Fruit fly (Drosophila melanogaster): ENCODE measurements around the gene Cpr64Ac.
A peak's percentile ranks its signal among the peaks of the same experiment; 100 is the strongest.

The Cpr64Ac gene

dm6 chr3L:4232724-4233367, 20.1 kb upstream of the Cpr64Ac start:
- no peak for TF ChIP-seq CTCF (optimal IDR thresholded peaks at IDR 0.05)
- no peak for TF ChIP-seq CG8478 (optimal IDR thresholded peaks at IDR 0.05)

- TF ChIP-seq CG8478 (optimal IDR thresholded peaks at IDR 0.05) (no peak), CTCF (optimal IDR thresholded peaks at IDR 0.05) (no peak)
Observed at dm6 chr3L:4232227-4232626, 19.5 kb upstream of the Cpr64Ac start.

- TF ChIP-seq CTCF (optimal IDR thresholded peaks at IDR 0.05): no peak
- no peak for TF ChIP-seq CG8478 (optimal IDR thresholded peaks at IDR 0.05)
Observed at dm6 chr3L:4231401-4232014, 18.8 kb upstream of the Cpr64Ac start.

- TF ChIP-seq CG8478 (optimal IDR thresholded peaks at IDR 0.05) (no peak), CTCF (optimal IDR thresholded peaks at IDR 0.05) (no peak)
Observed at dm6 chr3L:4230357-4230901, 17.7 kb upstream of the Cpr64Ac start.

dm6 chr3L:4229365-4229967, 16.8 kb upstream of the Cpr64Ac start:
- TF ChIP-seq CG8478 (optimal IDR thresholded peaks at IDR 0.05): no peak

- TF ChIP-seq CG8478 (optimal IDR thresholded peaks at IDR 0.05) (no peak), CTCF (optimal IDR thresholded peaks at IDR 0.05) (no peak)
Observed at dm6 chr3L:4228187-4228836, 15.6 kb upstream of the Cpr64Ac start.

- no peak for TF ChIP-seq CTCF (optimal IDR thresholded peaks at IDR 0.05)
- TF ChIP-seq CG8478 (optimal IDR thresholded peaks at IDR 0.05): no peak
Observed at dm6 chr3L:4227164-4227563, 14.4 kb upstream of the Cpr64Ac start, which contains the start of gene CG46460. TSS of gene CG46460 (minus strand) at chr3L:4227302.

dm6 chr3L:4225647-4226470, 13.1 kb upstream of the Cpr64Ac start:
- TF ChIP-seq CTCF (optimal IDR thresholded peaks at IDR 0.05) (no peak), CG8478 (optimal IDR thresholded peaks at IDR 0.05) (no peak)

- TF ChIP-seq CG8478 (optimal IDR thresholded peaks at IDR 0.05) (no peak), CTCF (optimal IDR thresholded peaks at IDR 0.05) (no peak)
Observed at dm6 chr3L:4221792-4222191, 9.1 kb upstream of the Cpr64Ac start.

- TF ChIP-seq CG8478 (optimal IDR thresholded peaks at IDR 0.05) (no peak), CTCF (optimal IDR thresholded peaks at IDR 0.05) (no peak)
Observed at dm6 chr3L:4221226-4221770, 8.6 kb upstream of the Cpr64Ac start.

- no peak for TF ChIP-seq CTCF (optimal IDR thresholded peaks at IDR 0.05)
Observed at dm6 chr3L:4220679-4221078, 8.0 kb upstream of the Cpr64Ac start.

dm6 chr3L:4219291-4220228, 6.8 kb upstream of the Cpr64Ac start:
- TF ChIP-seq CTCF (optimal IDR thresholded peaks at IDR 0.05) (peak in 1 of 2 experiments; percentile 10), CG8478 (optimal IDR thresholded peaks at IDR 0.05) (no peak)

- TF ChIP-seq CG8478 (optimal IDR thresholded peaks at IDR 0.05): no peak
- TF ChIP-seq CTCF (optimal IDR thresholded peaks at IDR 0.05): no peak
Observed at dm6 chr3L:4215079-4215478, 2.4 kb upstream of the Cpr64Ac start, which contains the start of gene Cpr64Ad. TSS of gene Cpr64Ad (plus strand) at chr3L:4215379.
